Fruit fly (Drosophila melanogaster): ENCODE results near the gene cold.

- TF ChIP-seq toe (GFP tag; optimal IDR thresholded peaks at IDR 0.05), result no peak
- no peak for TF ChIP-seq cnc (optimal IDR thresholded peaks at IDR 0.05)
- TF ChIP-seq pad (GFP tag; optimal IDR thresholded peaks at IDR 0.05), result no peak
- TF ChIP-seq CG1620 (GFP tag; optimal IDR thresholded peaks at IDR 0.05), result no peak
- TF ChIP-seq Clk (GFP tag; optimal IDR thresholded peaks at IDR 0.05), result no peak
- no peak for TF ChIP-seq cic (GFP tag; optimal IDR thresholded peaks at IDR 0.05)
- TF ChIP-seq Hr96 (GFP tag; optimal IDR thresholded peaks at IDR 0.05), result no peak
Measured at dm6 chr2L:606165-606564, 32.1 kb downstream of the cold start.
